Fruit fly (Drosophila melanogaster) whole organism: ENCODE data around the gene Etfb.

ENCODE experiments used
- CG8478 ChIP-seq: fragments of >200 bp; optimal IDR thresholded peaks from 2 replicates; lab custom pipeline; 2018; ENCODE audit warnings: inconsistent platforms
- EcR ChIP-seq, 2 experiments: fragments of >200 bp; optimal IDR thresholded peaks; 2 replicates each; lab custom pipeline; 2017; ENCODE audit warnings: missing biosample characterization in 2 of 2, missing genetic modification characterization in 2 of 2, missing genetic modification reagents in 2 of 2
- psq ChIP-seq: fragments of >200 bp; optimal IDR thresholded peaks from 2 replicates; lab custom pipeline; 2017

dm6 chr3R:29775755-29776686 lies 26.7 kb downstream of the Etfb start:
- TF ChIP-seq CG8478 (lab: Kevin White, UChicago) (no peak), EcR (GFP tag; optimal IDR thresholded peaks at IDR 0.05; lab: Kevin White, UChicago) (no peak), psq (lab: Kevin White, UChicago) (no peak)
